Fruit fly (Drosophila melanogaster) whole organism, embryonic: ENCODE data around the gene sdt.
A peak's percentile ranks its signal among the peaks of the same experiment; 100 is the strongest.

ENCODE experiments used
- CG10321 ChIP-seq: fragments of 200-800 bp; sonication (Bioruptor generic); IDR thresholded peaks from 2 replicates; pipeline ENCODE4 v1.3.6; 2022; ENCODE audit warnings: missing biosample characterization, missing genetic modification characterization
- CG10431 ChIP-seq: fragments of 200-800 bp; sonication (Bioruptor generic); optimal IDR thresholded peaks from 3 replicates; lab custom pipeline; 2018; ENCODE audit warnings: missing biosample characterization, mild to moderate bottlenecking, missing genetic modification characterization
- CG11560 ChIP-seq: fragments of 200-800 bp; sonication (Bioruptor generic); IDR thresholded peaks from 3 replicates; pipeline ENCODE4 v1.3.6; 2022; ENCODE audit warnings: missing biosample characterization, missing genetic modification characterization
- CG1233 ChIP-seq: fragments of 200-800 bp; sonication (Bioruptor generic); optimal IDR thresholded peaks from 4 replicates; lab custom pipeline; 2018; ENCODE audit warnings: missing biosample characterization, mild to moderate bottlenecking, missing genetic modification characterization
- CG12659 ChIP-seq: fragments of 200-800 bp; sonication (Bioruptor generic); optimal IDR thresholded peaks from 3 replicates; lab custom pipeline; 2017; ENCODE audit warnings: mild to moderate bottlenecking, missing biosample characterization, missing genetic modification reagents, missing genetic modification characterization
- CG16863 ChIP-seq: fragments of 200-800 bp; sonication (Bioruptor generic); optimal IDR thresholded peaks from 3 replicates; lab custom pipeline; 2016; ENCODE audit warnings: missing biosample characterization, missing genetic modification characterization
- CG2875 ChIP-seq: fragments of 200-800 bp; sonication (Bioruptor generic); optimal IDR thresholded peaks from 2 replicates; lab custom pipeline; 2017; ENCODE audit warnings: missing biosample characterization, mild to moderate bottlenecking, missing genetic modification characterization, missing genetic modification reagents
- CG3726 ChIP-seq: fragments of 200-800 bp; sonication (Bioruptor generic); IDR thresholded peaks from 3 replicates; pipeline ENCODE4, ENCODE4 v1.3.6; 2022; ENCODE audit warnings: missing biosample characterization, missing genetic modification characterization
- CG4360 ChIP-seq: fragments of 200-800 bp; sonication (Bioruptor generic); IDR thresholded peaks from 2 replicates; pipeline ENCODE4 v1.3.6; 2022; ENCODE audit warnings: missing biosample characterization, missing genetic modification characterization
- CG6254 ChIP-seq: fragments of 200-800 bp; sonication (Bioruptor generic); optimal IDR thresholded peaks from 3 replicates; lab custom pipeline; 2017; ENCODE audit warnings: mild to moderate bottlenecking, missing biosample characterization, missing genetic modification reagents, missing genetic modification characterization
- CG7556 ChIP-seq: fragments of 200-800 bp; sonication (Bioruptor generic); optimal IDR thresholded peaks from 2 replicates; lab custom pipeline; 2017; ENCODE audit warnings: missing biosample characterization, mild to moderate bottlenecking, missing genetic modification characterization
- CG9437 ChIP-seq: fragments of 200-800 bp; sonication (Bioruptor generic); optimal IDR thresholded peaks from 2 replicates; lab custom pipeline; 2018; ENCODE audit warnings: missing biosample characterization, mild to moderate bottlenecking, missing genetic modification characterization
- CG9727 ChIP-seq: fragments of 200-800 bp; sonication (Bioruptor generic); optimal IDR thresholded peaks from 3 replicates; lab custom pipeline; 2017; ENCODE audit warnings: missing biosample characterization, mild to moderate bottlenecking, missing genetic modification characterization
- Camta ChIP-seq: fragments of 200-800 bp; sonication (Bioruptor generic); optimal IDR thresholded peaks from 2 replicates; lab custom pipeline; 2016; ENCODE audit warnings: missing biosample characterization, missing genetic modification characterization
- Chrac-16 ChIP-seq: fragments of 200-800 bp; sonication (Bioruptor generic); optimal IDR thresholded peaks from 3 replicates; lab custom pipeline; 2016; ENCODE audit warnings: missing biosample characterization, missing genetic modification characterization
- CkIIα-i1 ChIP-seq: fragments of 200-800 bp; sonication (Bioruptor generic); IDR thresholded peaks from 2 replicates; pipeline ENCODE4 v1.3.6; 2022; ENCODE audit warnings: missing biosample characterization, missing genetic modification characterization
- Dad ChIP-seq: fragments of 200-800 bp; sonication (Bioruptor generic); optimal IDR thresholded peaks from 3 replicates; lab custom pipeline; 2016; ENCODE audit warnings: missing biosample characterization, missing genetic modification characterization
- Dip2 ChIP-seq: fragments of 200-800 bp; sonication (Bioruptor generic); IDR thresholded peaks from 2 replicates; pipeline ENCODE4 v1.3.6; 2022; ENCODE audit warnings: missing biosample characterization, missing genetic modification characterization
- Dll ChIP-seq: fragments of 200-800 bp; sonication (Bioruptor generic); IDR thresholded peaks from 4 replicates; pipeline ENCODE4 v1.3.6; 2022; ENCODE audit warnings: missing biosample characterization, missing genetic modification characterization; ENCODE audit not compliant: partially characterized antibody
- Dp ChIP-seq: fragments of 200-800 bp; sonication (Bioruptor generic); optimal IDR thresholded peaks from 2 replicates; lab custom pipeline; 2018; ENCODE audit warnings: missing biosample characterization, mild to moderate bottlenecking, missing genetic modification characterization, moderate library complexity
- H2.0 ChIP-seq: fragments of 200-800 bp; sonication (Bioruptor generic); IDR thresholded peaks from 2 replicates; pipeline ENCODE4 v1.3.6; 2022; ENCODE audit warnings: missing biosample characterization, missing genetic modification characterization
- Hmx ChIP-seq: fragments of 200-800 bp; sonication (Bioruptor generic); optimal IDR thresholded peaks from 2 replicates; lab custom pipeline; 2016; ENCODE audit warnings: missing biosample characterization, missing genetic modification characterization
- NFAT ChIP-seq: fragments of 200-800 bp; sonication (Bioruptor generic); IDR thresholded peaks from 2 replicates; pipeline ENCODE4 v1.3.6; 2022; ENCODE audit warnings: missing biosample characterization, missing genetic modification characterization
- NK7.1 ChIP-seq: fragments of 200-800 bp; sonication (Bioruptor generic); optimal IDR thresholded peaks from 3 replicates; lab custom pipeline; 2016; ENCODE audit warnings: missing biosample characterization, missing genetic modification characterization
- Oaz ChIP-seq: fragments of 200-800 bp; sonication (Bioruptor generic); IDR thresholded peaks from 2 replicates; pipeline ENCODE4 v1.3.6; 2022; ENCODE audit warnings: missing biosample characterization, missing genetic modification characterization
- Ptx1 ChIP-seq: fragments of 200-800 bp; sonication (Bioruptor generic); IDR thresholded peaks from 2 replicates; pipeline ENCODE4 v1.3.6; 2022; ENCODE audit warnings: missing biosample characterization, missing genetic modification characterization
- Sox100B ChIP-seq: fragments of 200-800 bp; sonication (Bioruptor generic); optimal IDR thresholded peaks from 3 replicates; lab custom pipeline; 2018; ENCODE audit warnings: missing biosample characterization, mild to moderate bottlenecking, missing genetic modification characterization
- al ChIP-seq: fragments of 200-800 bp; sonication (Bioruptor generic); IDR thresholded peaks from 2 replicates; pipeline ENCODE4 v1.3.6; 2022; ENCODE audit warnings: missing biosample characterization, missing genetic modification characterization
- amos ChIP-seq: fragments of 200-800 bp; sonication (Bioruptor generic); IDR thresholded peaks from 2 replicates; pipeline ENCODE4 v1.3.6; 2022; ENCODE audit warnings: missing biosample characterization, missing genetic modification characterization; ENCODE audit not compliant: partially characterized antibody
- btn ChIP-seq: fragments of 200-800 bp; sonication (Bioruptor generic); optimal IDR thresholded peaks from 2 replicates; lab custom pipeline; 2016; ENCODE audit warnings: missing biosample characterization, missing genetic modification characterization
- da ChIP-seq: fragments of 200-800 bp; sonication (Bioruptor generic); optimal IDR thresholded peaks from 2 replicates; lab custom pipeline; 2016; ENCODE audit warnings: missing biosample characterization, missing genetic modification characterization
- danr ChIP-seq: fragments of 200-800 bp; sonication (Bioruptor generic); IDR thresholded peaks from 2 replicates; pipeline ENCODE4 v1.3.6; 2022; ENCODE audit warnings: missing biosample characterization, missing genetic modification characterization
- ems ChIP-seq: fragments of 200-800 bp; sonication (Bioruptor generic); optimal IDR thresholded peaks from 3 replicates; lab custom pipeline; 2016; ENCODE audit warnings: missing biosample characterization, missing genetic modification characterization
- exex ChIP-seq: fragments of 200-800 bp; sonication (Bioruptor generic); optimal IDR thresholded peaks from 4 replicates; lab custom pipeline; 2018; ENCODE audit warnings: missing biosample characterization, mild to moderate bottlenecking, missing genetic modification characterization, moderate library complexity
- eyg ChIP-seq: fragments of 200-800 bp; sonication (Bioruptor generic); optimal IDR thresholded peaks from 3 replicates; lab custom pipeline; 2016; ENCODE audit warnings: missing biosample characterization, missing genetic modification characterization
- fd64A ChIP-seq: fragments of 200-800 bp; sonication (Bioruptor generic); optimal IDR thresholded peaks from 3 replicates; lab custom pipeline; 2018; ENCODE audit warnings: missing biosample characterization, mild to moderate bottlenecking, missing genetic modification characterization
- fru ChIP-seq: fragments of >200 bp; optimal IDR thresholded peaks from 2 replicates; lab custom pipeline; 2017
- hkb ChIP-seq, 2 experiments: fragments of 200-800 bp in 1 of 2; fragments of >200 bp in 1 of 2; sonication (Bioruptor generic) in 1 of 2; IDR thresholded peaks in 1 of 2; optimal IDR thresholded peaks in 1 of 2; 2 replicates each; pipeline versions ENCODE4 v1.3.6 to Lab custom; 2017 to 2022; ENCODE audit warnings: missing biosample characterization in 1 of 2, missing genetic modification characterization in 1 of 2
- lab ChIP-seq: fragments of 200-800 bp; sonication (Bioruptor generic); optimal IDR thresholded peaks from 3 replicates; lab custom pipeline; 2017; ENCODE audit warnings: missing biosample characterization, missing genetic modification characterization, mild to moderate bottlenecking, moderate library complexity, missing genetic modification reagents
- lov ChIP-seq, 2 experiments: fragments of 200-800 bp in 1 of 2; fragments of >200 bp in 1 of 2; sonication (Bioruptor generic) in 1 of 2; IDR thresholded peaks in 1 of 2; optimal IDR thresholded peaks in 1 of 2; 2 replicates in 1 of 2; 3 replicates in 1 of 2; pipeline versions ENCODE4 v1.3.6 to Lab custom; 2017 to 2022; ENCODE audit warnings: missing biosample characterization in 1 of 2, missing genetic modification characterization in 1 of 2
- mirr ChIP-seq: fragments of 200-800 bp; sonication (Bioruptor generic); optimal IDR thresholded peaks from 3 replicates; lab custom pipeline; 2018; ENCODE audit warnings: missing biosample characterization, mild to moderate bottlenecking, missing genetic modification characterization
- nmo ChIP-seq: fragments of 200-800 bp; sonication (Bioruptor generic); optimal IDR thresholded peaks from 2 replicates; lab custom pipeline; 2018; ENCODE audit warnings: missing biosample characterization, mild to moderate bottlenecking, missing genetic modification characterization, moderate library complexity
- phol ChIP-seq: fragments of 200-800 bp; sonication (Bioruptor generic); optimal IDR thresholded peaks from 3 replicates; lab custom pipeline; 2018; ENCODE audit warnings: missing biosample characterization, mild to moderate bottlenecking, missing genetic modification characterization, moderate library complexity
- seq ChIP-seq: fragments of 200-800 bp; sonication (Bioruptor generic); IDR thresholded peaks from 2 replicates; pipeline ENCODE4 v1.3.6; 2022; ENCODE audit warnings: missing biosample characterization, missing genetic modification characterization
- sob ChIP-seq: fragments of 200-800 bp; sonication (Bioruptor generic); IDR thresholded peaks from 2 replicates; pipeline ENCODE4 v1.3.6; 2022; ENCODE audit warnings: missing biosample characterization, missing genetic modification characterization
- ssp ChIP-seq: fragments of 200-800 bp; sonication (Bioruptor generic); IDR thresholded peaks from 2 replicates; pipeline ENCODE4 v1.3.6; 2022; ENCODE audit warnings: missing biosample characterization, missing genetic modification characterization
- stwl ChIP-seq: fragments of 200-800 bp; sonication (Bioruptor generic); optimal IDR thresholded peaks from 3 replicates; lab custom pipeline; 2018; ENCODE audit warnings: missing biosample characterization, mild to moderate bottlenecking, missing genetic modification characterization, moderate library complexity
- vnd ChIP-seq: fragments of 200-800 bp; sonication (Bioruptor generic); IDR thresholded peaks from 3 replicates; pipeline ENCODE4 v1.3.6; 2022; ENCODE audit warnings: missing biosample characterization, missing genetic modification characterization; ENCODE audit not compliant: partially characterized antibody
- wek ChIP-seq: fragments of 200-800 bp; sonication (Bioruptor generic); optimal IDR thresholded peaks from 3 replicates; lab custom pipeline; 2018; ENCODE audit warnings: missing biosample characterization, mild to moderate bottlenecking, missing genetic modification characterization, moderate library complexity
- z ChIP-seq: fragments of 200-800 bp; sonication (Bioruptor generic); IDR thresholded peaks from 3 replicates; pipeline ENCODE4 v1.3.6; 2022; ENCODE audit warnings: missing biosample characterization, missing genetic modification characterization

sdt gene

dm6 chrX:8215855-8216586 is 37.7 kb downstream of the sdt start (continued):
- no peak for TF ChIP-seq Ptx1 (GFP tag; lab: Robert Waterston, UW)
- TF ChIP-seq stwl, result peak; percentile 11
- no peak for TF ChIP-seq CG7556
- no peak for TF ChIP-seq fd64A (GFP tag; lab: Kevin White, UChicago)
- no peak for TF ChIP-seq hkb (optimal IDR thresholded peaks at IDR 0.05; lab: Kevin White, UChicago)
- TF ChIP-seq hkb (GFP tag; IDR thresholded peaks at IDR 0.05; lab: Robert Waterston, UW), result no peak
- TF ChIP-seq Oaz (GFP tag; lab: Robert Waterston, UW), result no peak
- no peak for TF ChIP-seq Dp (GFP tag; lab: Kevin White, UChicago)
- no peak for TF ChIP-seq wek (GFP tag; lab: Kevin White, UChicago)
- no peak for TF ChIP-seq CG10431
- TF ChIP-seq CG12659, result no peak
- no peak for TF ChIP-seq lab (GFP tag; lab: Kevin White, UChicago)
- no peak for TF ChIP-seq Chrac-16 (GFP tag; lab: Kevin White, UChicago)
- TF ChIP-seq sob (GFP tag; lab: Robert Waterston, UW), result no peak
- no peak for TF ChIP-seq NK7.1
- TF ChIP-seq Dad, result no peak
- TF ChIP-seq CG16863 (GFP tag; lab: Kevin White, UChicago), result no peak
- no peak for TF ChIP-seq Dip2
- no peak for TF ChIP-seq CG10321 (GFP tag; lab: Robert Waterston, UW)
- TF ChIP-seq eyg (GFP tag; lab: Kevin White, UChicago), result no peak
- 0 out of 2 replicates have a peak, but pooled peaks have one; percentile 4 for TF ChIP-seq amos (GFP tag; lab: Robert Waterston, UW)
- no peak for TF ChIP-seq CG1233 (GFP tag; lab: Kevin White, UChicago)
- TF ChIP-seq fru (lab: Kevin White, UChicago), result no peak
- TF ChIP-seq CkIIα-i1 (GFP tag; lab: Robert Waterston, UW), result no peak
- TF ChIP-seq Camta (GFP tag; lab: Kevin White, UChicago), result no peak
- no peak for TF ChIP-seq phol (tag; lab: Kevin White, UChicago)
- no peak for TF ChIP-seq nmo (GFP tag; lab: Kevin White, UChicago)
- no peak for TF ChIP-seq Hmx (GFP tag; lab: Kevin White, UChicago)
- TF ChIP-seq danr (GFP tag; lab: Robert Waterston, UW), result no peak
- no peak for TF ChIP-seq da (GFP tag; lab: Kevin White, UChicago)
- TF ChIP-seq CG3726 (GFP tag; lab: Robert Waterston, UW), result no peak
- TF ChIP-seq CG9437 (GFP tag; lab: Kevin White, UChicago), result no peak
- TF ChIP-seq Sox100B (GFP tag; lab: Kevin White, UChicago), result no peak
- no peak for TF ChIP-seq Dll (GFP tag; lab: Robert Waterston, UW)
- TF ChIP-seq z, result peak; percentile 45; the same call in 1 of the 3 replicates
- no peak for TF ChIP-seq CG6254
- no peak for TF ChIP-seq CG11560 (tag; lab: Robert Waterston, UW)
- no peak for TF ChIP-seq ems (GFP tag; lab: Kevin White, UChicago)
- no peak for TF ChIP-seq vnd
- TF ChIP-seq lov (optimal IDR thresholded peaks at IDR 0.05; lab: Kevin White, UChicago), result no peak
- no peak for TF ChIP-seq lov (GFP tag; IDR thresholded peaks at IDR 0.05; lab: Robert Waterston, UW)
- TF ChIP-seq al, result no peak
- no peak for TF ChIP-seq H2.0
- TF ChIP-seq CG4360 (GFP tag; lab: Robert Waterston, UW), result peak; percentile 69
- TF ChIP-seq mirr (GFP tag; lab: Kevin White, UChicago), result no peak
- no peak for TF ChIP-seq exex (tag; lab: Kevin White, UChicago)
- TF ChIP-seq NFAT (GFP tag; lab: Robert Waterston, UW), result no peak
- TF ChIP-seq ssp (GFP tag; lab: Robert Waterston, UW), result no peak
- no peak for TF ChIP-seq seq
- no peak for TF ChIP-seq CG9727 (GFP tag; lab: Kevin White, UChicago)
- no peak for TF ChIP-seq CG2875 (GFP tag; lab: Kevin White, UChicago)
- TF ChIP-seq btn (GFP tag; lab: Kevin White, UChicago), result no peak
